Fruit fly (Drosophila melanogaster) whole organism: Measurements from ENCODE around the gene dj.

Experiments
- CG8478 ChIP-seq: fragments of >200 bp; optimal IDR thresholded peaks from 2 replicates; lab custom pipeline; 2018; ENCODE audit warnings: inconsistent platforms
- Dll ChIP-seq: fragments of >200 bp; optimal IDR thresholded peaks from 2 replicates; lab custom pipeline; 2017
- EcR ChIP-seq, 2 experiments: fragments of >200 bp; optimal IDR thresholded peaks; 2 replicates each; lab custom pipeline; 2017; ENCODE audit warnings: missing biosample characterization in 2 of 2, missing genetic modification characterization in 2 of 2, missing genetic modification reagents in 2 of 2
- psq ChIP-seq: fragments of >200 bp; optimal IDR thresholded peaks from 2 replicates; lab custom pipeline; 2017
- usp ChIP-seq: fragments of >200 bp; optimal IDR thresholded peaks from 2 replicates; lab custom pipeline; 2017; ENCODE audit warnings: missing biosample characterization, missing genetic modification characterization, mixed read lengths

dm6 chr3R:7037250-7037802, 21.8 kb upstream of the dj start:
- TF ChIP-seq psq (lab: Kevin White, UChicago) (no peak), EcR (GFP tag; optimal IDR thresholded peaks at IDR 0.05; lab: Kevin White, UChicago) (no peak), CG8478 (lab: Kevin White, UChicago) (no peak), usp (GFP tag; lab: Kevin White, UChicago) (no peak), Dll (lab: Kevin White, UChicago) (peak; percentile 85)
